Worm (Caenorhabditis elegans) whole organism, L4 larva: ENCODE measurements around the gene sdz-15.

Experiments
- R02D3.7 ChIP-seq: fragments of 150-350 bp; sonication (generic microtip); optimal IDR thresholded peaks from 3 replicates; lab custom pipeline; 2014; ENCODE audit warnings: missing biosample characterization, missing genetic modification characterization
- Y5F2A.4 ChIP-seq: fragments of 200-800 bp; sonication (Bioruptor generic); optimal IDR thresholded peaks from 2 replicates; lab custom pipeline; 2018; ENCODE audit warnings: mild to moderate bottlenecking, missing genetic modification characterization, missing compliant biosample characterization
- ceh-20 ChIP-seq: fragments of 200-800 bp; sonication (Bioruptor generic); IDR thresholded peaks from 2 replicates; pipeline ENCODE4 v1.3.6; 2022; ENCODE audit warnings: missing genetic modification reagents, missing genetic modification characterization, missing compliant biosample characterization
- ceh-28 ChIP-seq: fragments of 150-350 bp; optimal IDR thresholded peaks from 2 replicates; lab custom pipeline; 2014; ENCODE audit warnings: missing biosample characterization, missing genetic modification reagents, missing genetic modification characterization
- duxl-1 ChIP-seq: sonication (generic microtip); optimal IDR thresholded peaks from 2 replicates; lab custom pipeline; 2016; ENCODE audit warnings: mild to moderate bottlenecking, missing genetic modification characterization, moderate library complexity, missing compliant biosample characterization; ENCODE audit not compliant: poor library complexity
- fkh-10 ChIP-seq: fragments of 150-350 bp; optimal IDR thresholded peaks from 2 replicates; lab custom pipeline; 2014; ENCODE audit warnings: missing biosample characterization, missing genetic modification reagents, missing genetic modification characterization
- lin-29 ChIP-seq: fragments of 200-800 bp; sonication (Bioruptor generic); IDR thresholded peaks from 2 replicates; pipeline ENCODE4 v1.3.6; 2022; ENCODE audit warnings: missing genetic modification reagents, missing genetic modification characterization, missing compliant biosample characterization
- madf-9 ChIP-seq: fragments of 200-800 bp; sonication (Bioruptor generic); conservative IDR thresholded peaks from 2 replicates; pipeline ENCODE4 v1.3.6; 2022; ENCODE audit warnings: missing genetic modification reagents, missing genetic modification characterization, missing compliant biosample characterization
- nhr-102 ChIP-seq: sonication (generic microtip); optimal IDR thresholded peaks from 2 replicates; lab custom pipeline; 2016; ENCODE audit warnings: mild to moderate bottlenecking, missing genetic modification characterization, moderate library complexity, missing compliant biosample characterization
- nhr-237 ChIP-seq: sonication (generic microtip); optimal IDR thresholded peaks from 2 replicates; lab custom pipeline; 2017; ENCODE audit warnings: missing biosample characterization, missing genetic modification characterization
- pha-4 ChIP-seq, 2 experiments: fragments of 150-350 bp in 1 of 2; fragments of 200-800 bp in 1 of 2; sonication (Bioruptor generic) in 1 of 2; IDR thresholded peaks in 1 of 2; optimal IDR thresholded peaks in 1 of 2; 2 replicates each; pipeline versions ENCODE4 v1.3.6 to Lab custom; 2014 to 2022; ENCODE audit warnings: missing genetic modification characterization in 2 of 2, missing genetic modification reagents in 2 of 2, missing biosample characterization in 1 of 2, missing compliant biosample characterization in 1 of 2
- skn-1 ChIP-seq: fragments of 150-350 bp; optimal IDR thresholded peaks from 2 replicates; lab custom pipeline; 2014; ENCODE audit warnings: missing biosample characterization, missing genetic modification characterization
- unc-130 ChIP-seq: sonication (generic microtip); optimal IDR thresholded peaks from 2 replicates; lab custom pipeline; 2016; ENCODE audit warnings: missing genetic modification reagents, missing genetic modification characterization, missing compliant biosample characterization
- unc-39 ChIP-seq: sonication (generic microtip); optimal IDR thresholded peaks from 2 replicates; lab custom pipeline; 2017; ENCODE audit warnings: missing biosample characterization, missing genetic modification characterization

ce11 chrIII:6525557-6525956, 27.3 kb downstream of the sdz-15 start, which contains the start of gene oig-1:
- TF ChIP-seq duxl-1 (tag; lab: Kevin White, UChicago), result no peak
- TF ChIP-seq fkh-10 (GFP tag; lab: Kevin White, UChicago), result no peak
- TF ChIP-seq ceh-28 (tag; lab: Kevin White, UChicago), result no peak
- no peak for TF ChIP-seq unc-39 (tag; lab: Kevin White, UChicago)
- no peak for TF ChIP-seq nhr-102 (tag; lab: Kevin White, UChicago)
- no peak for TF ChIP-seq unc-130
- no peak for TF ChIP-seq lin-29 (GFP tag; lab: Robert Waterston, UW)
- no peak for TF ChIP-seq R02D3.7 (tag; lab: Kevin White, UChicago)
- no peak for TF ChIP-seq Y5F2A.4 (GFP tag; lab: Kevin White, UChicago)
- TF ChIP-seq ceh-20 (GFP tag; lab: Robert Waterston, UW), result no peak
- no peak for TF ChIP-seq nhr-237 (tag; lab: Kevin White, UChicago)
- TF ChIP-seq madf-9 (GFP tag; lab: Robert Waterston, UW), result no peak
- TF ChIP-seq pha-4 (GFP tag; IDR thresholded peaks at IDR 0.05; lab: Robert Waterston, UW), result no peak
- TF ChIP-seq pha-4 (tag; optimal IDR thresholded peaks at IDR 0.05; lab: Kevin White, UChicago), result no peak
- TF ChIP-seq skn-1 (tag; lab: Kevin White, UChicago), result no peak
